Worm (Caenorhabditis elegans): ENCODE data around the gene sri-33.

ce11 chrII:3112313-3112712 lies 44.3 kb downstream of the sri-33 start, which contains the start of gene Y25C1A.2:
- TF ChIP-seq elt-1 (tag; optimal IDR thresholded peaks at IDR 0.05): no peak
- no peak for TF ChIP-seq ZK546.5 (tag; optimal IDR thresholded peaks at IDR 0.05)
- TF ChIP-seq lin-13 (GFP tag; optimal IDR thresholded peaks at IDR 0.05): no peak
- no peak for TF ChIP-seq ama-1 (optimal IDR thresholded peaks at IDR 0.05)
- no peak for TF ChIP-seq nhr-237 (tag; optimal IDR thresholded peaks at IDR 0.05)
- no peak for TF ChIP-seq unc-55 (GFP tag; optimal IDR thresholded peaks at IDR 0.05)

Data from whole organism, L2 larva.